Worm (Caenorhabditis elegans): Measurements from ENCODE around the gene Y111B2A.12.

Y111B2A.12 gene

ce11 chrIII:12608989-12609388, at the start of gene Y111B2A.12:
Gene Y111B2A.12 (plus strand): TSS chrIII:12609289.
- TF ChIP-seq egl-5 (tag; optimal IDR thresholded peaks at IDR 0.05): no peak
- no peak for TF ChIP-seq ceh-28 (tag; optimal IDR thresholded peaks at IDR 0.05)
- no peak for TF ChIP-seq unc-62 (GFP tag; optimal IDR thresholded peaks at IDR 0.05)
- no peak for TF ChIP-seq nfya-1 (tag; optimal IDR thresholded peaks at IDR 0.05; ENCODE audit: insufficient read depth)
- TF ChIP-seq mdl-1 (tag; optimal IDR thresholded peaks at IDR 0.05): no peak
- no peak for TF ChIP-seq unc-39 (tag; optimal IDR thresholded peaks at IDR 0.05)
- no peak for TF ChIP-seq R02D3.7 (tag; optimal IDR thresholded peaks at IDR 0.05)
- TF ChIP-seq nhr-237 (tag; optimal IDR thresholded peaks at IDR 0.05): no peak
- no peak for TF ChIP-seq nhr-77 (tag; optimal IDR thresholded peaks at IDR 0.05)
- TF ChIP-seq mml-1 (tag; optimal IDR thresholded peaks at IDR 0.05): no peak
- no peak for TF ChIP-seq ama-1 (optimal IDR thresholded peaks at IDR 0.05)
- TF ChIP-seq elt-2 (tag; optimal IDR thresholded peaks at IDR 0.05): no peak
- no peak for TF ChIP-seq ceh-16 (tag; optimal IDR thresholded peaks at IDR 0.05)
- TF ChIP-seq hmg-11 (tag; optimal IDR thresholded peaks at IDR 0.05): no peak
- TF ChIP-seq lsy-12 (tag; optimal IDR thresholded peaks at IDR 0.05): no peak
- no peak for TF ChIP-seq ztf-11 (tag; optimal IDR thresholded peaks at IDR 0.05)
- TF ChIP-seq ztf-4 (tag; optimal IDR thresholded peaks at IDR 0.05): no peak

- TF ChIP-seq daf-12 (tag; optimal IDR thresholded peaks at IDR 0.05): no peak
- no peak for TF ChIP-seq hmg-11 (tag; optimal IDR thresholded peaks at IDR 0.05)
- no peak for TF ChIP-seq mml-1 (tag; optimal IDR thresholded peaks at IDR 0.05)
- TF ChIP-seq eor-1 (tag; optimal IDR thresholded peaks at IDR 0.05): no peak
- TF ChIP-seq fkh-10 (GFP tag; optimal IDR thresholded peaks at IDR 0.05): no peak
- TF ChIP-seq nhr-67 (tag; optimal IDR thresholded peaks at IDR 0.05): no peak
Measured at ce11 chrIII:12562769-12563168, 46.3 kb upstream of the Y111B2A.12 start.

ce11 chrIII:12565791-12566190, 43.3 kb upstream of the Y111B2A.12 start:
- TF ChIP-seq nhr-25 (tag; optimal IDR thresholded peaks at IDR 0.05): no peak
- TF ChIP-seq ceh-28 (tag; optimal IDR thresholded peaks at IDR 0.05): no peak
- no peak for TF ChIP-seq ztf-4 (tag; optimal IDR thresholded peaks at IDR 0.05)
- no peak for TF ChIP-seq ceh-16 (tag; optimal IDR thresholded peaks at IDR 0.05)
- TF ChIP-seq hmg-11 (tag; optimal IDR thresholded peaks at IDR 0.05): no peak
- TF ChIP-seq nfya-1 (tag; optimal IDR thresholded peaks at IDR 0.05; ENCODE audit: insufficient read depth): peak; percentile 2
- TF ChIP-seq R02D3.7 (tag; optimal IDR thresholded peaks at IDR 0.05): no peak
- TF ChIP-seq pha-4 (tag; optimal IDR thresholded peaks at IDR 0.05): peak; percentile 38
- no peak for TF ChIP-seq zag-1 (tag; optimal IDR thresholded peaks at IDR 0.05)
- no peak for TF ChIP-seq sea-2 (GFP tag; optimal IDR thresholded peaks at IDR 0.05)

ce11 chrIII:12568036-12568649, 40.9 kb upstream of the Y111B2A.12 start:
- TF ChIP-seq nhr-12 (tag; optimal IDR thresholded peaks at IDR 0.05) (no peak), nhr-43 (tag; optimal IDR thresholded peaks at IDR 0.05; ENCODE audit: poor library complexity, severe bottlenecking) (peak; percentile 65), ama-1 (optimal IDR thresholded peaks at IDR 0.05) (peak; percentile 32), zag-1 (tag; optimal IDR thresholded peaks at IDR 0.05) (no peak), nhr-11 (tag; optimal IDR thresholded peaks at IDR 0.05) (peak; percentile 44), ztf-4 (tag; optimal IDR thresholded peaks at IDR 0.05) (peak; percentile 37), aly-2 (tag; optimal IDR thresholded peaks at IDR 0.05) (no peak), pha-4 (tag; optimal IDR thresholded peaks at IDR 0.05) (peak; percentile 85), ceh-16 (tag; optimal IDR thresholded peaks at IDR 0.05) (no peak), unc-62 (GFP tag; optimal IDR thresholded peaks at IDR 0.05) (peak; percentile 5), fkh-10 (GFP tag; optimal IDR thresholded peaks at IDR 0.05) (no peak), mdl-1 (tag; optimal IDR thresholded peaks at IDR 0.05) (peak; percentile 89), tbx-2 (tag; optimal IDR thresholded peaks at IDR 0.05) (no peak), jun-1 (tag; optimal IDR thresholded peaks at IDR 0.05) (peak; percentile 73), nfya-1 (tag; optimal IDR thresholded peaks at IDR 0.05; ENCODE audit: insufficient read depth) (peak; percentile 87), hmg-11 (tag; optimal IDR thresholded peaks at IDR 0.05) (peak; percentile 61), elt-2 (tag; optimal IDR thresholded peaks at IDR 0.05) (peak; percentile 89), lin-15B (tag; optimal IDR thresholded peaks at IDR 0.05) (peak; percentile 56), fos-1 (tag; optimal IDR thresholded peaks at IDR 0.05) (no peak), ceh-9 (tag; optimal IDR thresholded peaks at IDR 0.05) (no peak), sea-2 (GFP tag; optimal IDR thresholded peaks at IDR 0.05) (no peak), nhr-23 (tag; optimal IDR thresholded peaks at IDR 0.05) (peak; percentile 86), ZK546.5 (tag; optimal IDR thresholded peaks at IDR 0.05) (no peak), nhr-76 (tag; optimal IDR thresholded peaks at IDR 0.05) (no peak), lsy-12 (tag; optimal IDR thresholded peaks at IDR 0.05) (peak; percentile 41), pqm-1 (tag; optimal IDR thresholded peaks at IDR 0.05) (peak; percentile 66), nhr-28 (tag; optimal IDR thresholded peaks at IDR 0.05) (no peak), ztf-11 (tag; optimal IDR thresholded peaks at IDR 0.05) (no peak), lin-39 (tag; optimal IDR thresholded peaks at IDR 0.05) (peak; percentile 52), nhr-67 (tag; optimal IDR thresholded peaks at IDR 0.05) (no peak), elt-3 (tag; optimal IDR thresholded peaks at IDR 0.05) (no peak), nhr-77 (tag; optimal IDR thresholded peaks at IDR 0.05) (no peak), unc-39 (tag; optimal IDR thresholded peaks at IDR 0.05) (no peak), fkh-2 (tag; optimal IDR thresholded peaks at IDR 0.05) (no peak), mml-1 (tag; optimal IDR thresholded peaks at IDR 0.05) (no peak), skn-1 (tag; optimal IDR thresholded peaks at IDR 0.05) (no peak), nhr-25 (tag; optimal IDR thresholded peaks at IDR 0.05) (peak; percentile 78), daf-12 (tag; optimal IDR thresholded peaks at IDR 0.05) (no peak)
